Worm (Caenorhabditis elegans): ENCODE results near the gene C02H6.3.

DNA sequence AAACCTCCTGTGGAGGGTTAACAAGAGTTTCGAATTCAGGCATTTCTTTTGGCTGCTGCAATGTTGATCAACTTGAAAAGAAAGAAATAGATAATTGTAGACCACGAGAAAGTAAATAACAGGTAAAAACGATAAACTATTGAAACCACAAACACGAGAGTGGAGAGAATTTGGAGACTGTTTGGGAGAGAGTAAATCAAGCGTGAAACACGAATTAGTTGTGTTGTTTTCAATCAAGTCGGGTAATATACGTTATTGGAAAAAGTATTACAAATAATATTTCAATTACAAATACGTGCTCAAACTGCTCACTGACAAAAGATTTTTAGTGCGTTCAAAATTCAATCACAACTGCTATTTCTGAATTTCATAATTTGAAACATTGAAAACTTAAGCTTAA, 6.6 kb downstream of the C02H6.3 start, which contains the start of gene C03G6.17:
- no peak for TF ChIP-seq ceh-13 (GFP tag; optimal IDR thresholded peaks at IDR 0.05)
- no peak for TF ChIP-seq scrt-1 (GFP tag; IDR thresholded peaks at IDR 0.05)
- no peak for TF ChIP-seq flt-1 (GFP tag; IDR thresholded peaks at IDR 0.05)
- no peak for TF ChIP-seq tbx-37 (GFP tag; conservative IDR thresholded peaks at IDR 0.05)

All from whole organism, early embryonic.